ENCODE assay signal across 3 fruit fly cellular contexts in genomic region chr3L:13173737-13174136, dm6.
TF ChIP-seq lines count a peak whose summit lies in the region.

No protein-coding gene starts in this region.

- no peak for TF ChIP-seq CTCF in whole organism, embryonic (GFP tag; optimal IDR thresholded peaks at IDR 0.05; lab: Kevin White, UChicago)

TF ChIP-seq in whole organism, embryonic, 481 proteins besides CTCF, POLR2A, EP300 and RAD21:
- no peak for TF ChIP-seq repo (GFP tag; optimal IDR thresholded peaks at IDR 0.05; lab: Kevin White, UChicago)
- TF ChIP-seq Med (GFP tag; lab: Kevin White, UChicago) = peak; percentile 3

TF ChIP-seq in whole organism, prepupa, 60 proteins besides CTCF, POLR2A, EP300 and RAD21:
- TF ChIP-seq ss (GFP tag; optimal IDR thresholded peaks at IDR 0.05; lab: Kevin White, UChicago) = peak in 1 of 2 experiments; percentile 75
- TF ChIP-seq Met (GFP tag; optimal IDR thresholded peaks at IDR 0.05; lab: Kevin White, UChicago) = no peak
- no peak for TF ChIP-seq Sox14 (GFP tag; optimal IDR thresholded peaks at IDR 0.05; lab: Kevin White, UChicago)
- peak; percentile 2 for TF ChIP-seq svp (GFP tag; lab: Kevin White, UChicago)
- TF ChIP-seq Eip78C (GFP tag; lab: Kevin White, UChicago) = peak; percentile 51
- no peak for TF ChIP-seq fkh (GFP tag; optimal IDR thresholded peaks at IDR 0.05; lab: Kevin White, UChicago)
- TF ChIP-seq fd59A (GFP tag; optimal IDR thresholded peaks at IDR 0.05; lab: Kevin White, UChicago) = no peak
- peak; percentile 17 for TF ChIP-seq dsx (GFP tag; optimal IDR thresholded peaks at IDR 0.05; lab: Kevin White, UChicago; ENCODE audit: poor library complexity, severe bottlenecking)

TF ChIP-seq in whole organism, pupa, 21 proteins besides CTCF, POLR2A, EP300 and RAD21:
- TF ChIP-seq fd96Ca (GFP tag; IDR thresholded peaks at IDR 0.05; lab: Robert Waterston, UW) = no peak
- TF ChIP-seq CG17806 (tag; optimal IDR thresholded peaks at IDR 0.05; lab: Kevin White, UChicago) = no peak
- no peak for TF ChIP-seq CG10348 (GFP tag; IDR thresholded peaks at IDR 0.05; lab: Robert Waterston, UW)
- no peak for TF ChIP-seq CG4496 (GFP tag; IDR thresholded peaks at IDR 0.05; lab: Robert Waterston, UW)
- no peak for TF ChIP-seq CG14655 (GFP tag; optimal IDR thresholded peaks at IDR 0.05; lab: Kevin White, UChicago)
- TF ChIP-seq CG13204 (GFP tag; optimal IDR thresholded peaks at IDR 0.05; lab: Kevin White, UChicago) = peak; percentile 0
- TF ChIP-seq Ets98B (GFP tag; IDR thresholded peaks at IDR 0.05; lab: Robert Waterston, UW) = no peak
